Fruit fly (Drosophila melanogaster) whole organism, embryonic: ENCODE data around the gene CG15143.

Source experiments
- Abd-B ChIP-seq: fragments of 200-800 bp; sonication (Bioruptor generic); optimal IDR thresholded peaks from 2 replicates; lab custom pipeline; 2018; ENCODE audit warnings: missing biosample characterization, mild to moderate bottlenecking, missing genetic modification characterization, moderate library complexity
- Adf1 ChIP-seq: fragments of 200-800 bp; sonication (Bioruptor generic); IDR thresholded peaks from 2 replicates; pipeline ENCODE4 v1.3.6; 2022; ENCODE audit warnings: missing biosample characterization, missing genetic modification characterization
- Aef1 ChIP-seq: fragments of 200-800 bp; sonication (Bioruptor generic); IDR thresholded peaks from 3 replicates; pipeline ENCODE4 v1.3.6; 2022; ENCODE audit warnings: missing biosample characterization, missing genetic modification characterization
- CG10274 ChIP-seq: fragments of 200-800 bp; sonication (Bioruptor generic); optimal IDR thresholded peaks from 3 replicates; lab custom pipeline; 2017; ENCODE audit warnings: missing biosample characterization, mild to moderate bottlenecking, missing genetic modification characterization
- CG10543 ChIP-seq: fragments of 200-800 bp; sonication (Bioruptor generic); optimal IDR thresholded peaks from 3 replicates; lab custom pipeline; 2017; ENCODE audit warnings: missing biosample characterization, mild to moderate bottlenecking, missing genetic modification characterization, moderate library complexity
- CG11093 ChIP-seq: fragments of 200-800 bp; sonication (Bioruptor generic); IDR thresholded peaks from 3 replicates; pipeline ENCODE4 v1.3.6; 2022; ENCODE audit warnings: missing biosample characterization, missing genetic modification characterization
- CG11560 ChIP-seq: fragments of 200-800 bp; sonication (Bioruptor generic); IDR thresholded peaks from 3 replicates; pipeline ENCODE4 v1.3.6; 2022; ENCODE audit warnings: missing biosample characterization, missing genetic modification characterization
- CG11723 ChIP-seq: fragments of 200-800 bp; sonication (Bioruptor generic); optimal IDR thresholded peaks from 2 replicates; lab custom pipeline; 2017; ENCODE audit warnings: missing biosample characterization, mild to moderate bottlenecking, missing genetic modification characterization
- CG13287 ChIP-seq: fragments of 200-800 bp; sonication (Bioruptor generic); IDR thresholded peaks from 2 replicates; pipeline ENCODE4 v1.3.6; 2022; ENCODE audit warnings: missing biosample characterization, missing genetic modification characterization; ENCODE audit not compliant: partially characterized antibody
- CG15073 ChIP-seq: fragments of 200-800 bp; sonication (Bioruptor generic); optimal IDR thresholded peaks from 2 replicates; lab custom pipeline; 2016; ENCODE audit warnings: missing biosample characterization, missing genetic modification characterization
- CG1602 ChIP-seq: fragments of 200-800 bp; sonication (Bioruptor generic); optimal IDR thresholded peaks from 3 replicates; lab custom pipeline; 2016; ENCODE audit warnings: missing biosample characterization, missing genetic modification characterization
- CG16813 ChIP-seq: fragments of 200-800 bp; sonication (Bioruptor generic); IDR thresholded peaks from 3 replicates; pipeline ENCODE4 v1.3.6; 2022; ENCODE audit warnings: missing biosample characterization, missing genetic modification characterization; ENCODE audit not compliant: partially characterized antibody
- CG17829 ChIP-seq: fragments of 200-800 bp; optimal IDR thresholded peaks from 2 replicates; lab custom pipeline; 2019; ENCODE audit warnings: missing biosample characterization, mild to moderate bottlenecking, missing genetic modification characterization, moderate library complexity
- CG1832 ChIP-seq: fragments of 200-800 bp; sonication (Bioruptor generic); optimal IDR thresholded peaks from 2 replicates; lab custom pipeline; 2017; ENCODE audit warnings: missing biosample characterization, mild to moderate bottlenecking, missing genetic modification characterization, inconsistent platforms
- CG32772 ChIP-seq: fragments of 200-800 bp; sonication (Bioruptor generic); IDR thresholded peaks from 2 replicates; pipeline ENCODE4 v1.3.6; 2022; ENCODE audit warnings: missing biosample characterization, missing genetic modification characterization
- CG34224 ChIP-seq: fragments of 200-800 bp; sonication (Bioruptor generic); IDR thresholded peaks from 3 replicates; pipeline ENCODE4 v1.3.6; 2022; ENCODE audit warnings: missing biosample characterization, missing genetic modification characterization; ENCODE audit not compliant: partially characterized antibody
- CG6854 ChIP-seq: fragments of 200-800 bp; sonication (Bioruptor generic); optimal IDR thresholded peaks from 3 replicates; lab custom pipeline; 2017; ENCODE audit warnings: missing biosample characterization, mild to moderate bottlenecking, missing genetic modification characterization
- CG8944 ChIP-seq: fragments of 200-800 bp; sonication (Bioruptor generic); optimal IDR thresholded peaks from 3 replicates; lab custom pipeline; 2016; ENCODE audit warnings: missing biosample characterization, missing genetic modification characterization
- CG9727 ChIP-seq: fragments of 200-800 bp; sonication (Bioruptor generic); optimal IDR thresholded peaks from 3 replicates; lab custom pipeline; 2017; ENCODE audit warnings: missing biosample characterization, mild to moderate bottlenecking, missing genetic modification characterization
- Dbx ChIP-seq: fragments of 200-800 bp; sonication (Bioruptor generic); IDR thresholded peaks from 3 replicates; pipeline ENCODE4 v1.3.6; 2022; ENCODE audit warnings: missing biosample characterization, missing genetic modification characterization
- Dp ChIP-seq: fragments of 200-800 bp; sonication (Bioruptor generic); optimal IDR thresholded peaks from 2 replicates; lab custom pipeline; 2018; ENCODE audit warnings: missing biosample characterization, mild to moderate bottlenecking, missing genetic modification characterization, moderate library complexity
- Ets65A ChIP-seq: fragments of 200-800 bp; sonication (Bioruptor generic); peaks from one replicate; lab custom pipeline; 2016; ENCODE audit warnings: missing biosample characterization, missing genetic modification characterization
- Ets97D ChIP-seq: fragments of 200-800 bp; sonication (Bioruptor generic); optimal IDR thresholded peaks from 3 replicates; lab custom pipeline; 2016; ENCODE audit warnings: missing biosample characterization, missing genetic modification characterization
- Fer1 ChIP-seq: fragments of 200-800 bp; sonication (Bioruptor generic); optimal IDR thresholded peaks from 2 replicates; lab custom pipeline; 2017; ENCODE audit warnings: missing biosample characterization, mild to moderate bottlenecking, missing genetic modification characterization
- HHEX ChIP-seq: fragments of 200-800 bp; sonication (Bioruptor generic); optimal IDR thresholded peaks from 3 replicates; lab custom pipeline; 2017; ENCODE audit warnings: missing biosample characterization, mild to moderate bottlenecking, missing genetic modification characterization, missing genetic modification reagents
- Hsf ChIP-seq: fragments of 200-800 bp; sonication (Bioruptor generic); optimal IDR thresholded peaks from 3 replicates; lab custom pipeline; 2016; ENCODE audit warnings: missing biosample characterization, missing genetic modification characterization
- Max ChIP-seq: fragments of 200-800 bp; sonication (Bioruptor generic); optimal IDR thresholded peaks from 2 replicates; lab custom pipeline; 2016; ENCODE audit warnings: missing biosample characterization, mild to moderate bottlenecking, missing genetic modification characterization
- Med ChIP-seq: fragments of 200-800 bp; sonication (Bioruptor generic); peaks from one replicate; lab custom pipeline; 2016; ENCODE audit warnings: missing biosample characterization, missing genetic modification characterization, mild to moderate bottlenecking, inconsistent platforms, moderate library complexity
- Mes4 ChIP-seq: fragments of 200-800 bp; sonication (Bioruptor generic); optimal IDR thresholded peaks from 2 replicates; lab custom pipeline; 2016; ENCODE audit warnings: missing biosample characterization, missing genetic modification characterization
- NC2α ChIP-seq: fragments of 200-800 bp; sonication (Bioruptor generic); optimal IDR thresholded peaks from 2 replicates; lab custom pipeline; 2016; ENCODE audit warnings: missing biosample characterization, missing genetic modification characterization
- PHDP ChIP-seq: fragments of 200-800 bp; sonication (Bioruptor generic); optimal IDR thresholded peaks from 3 replicates; lab custom pipeline; 2018; ENCODE audit warnings: missing biosample characterization, mild to moderate bottlenecking, missing genetic modification characterization, moderate library complexity
- Ptx1 ChIP-seq: fragments of 200-800 bp; sonication (Bioruptor generic); IDR thresholded peaks from 2 replicates; pipeline ENCODE4 v1.3.6; 2022; ENCODE audit warnings: missing biosample characterization, missing genetic modification characterization
- Stat92E ChIP-seq, 3 experiments: fragments of >200 bp in 2 of 3; fragments of 200-800 bp in 1 of 3; sonication (Bioruptor generic) in 1 of 3; optimal IDR thresholded peaks; 2 replicates each; lab custom pipeline; 2017 to 2019; ENCODE audit warnings: missing biosample characterization in 3 of 3, missing genetic modification characterization in 3 of 3, mild to moderate bottlenecking in 1 of 3, moderate library complexity in 1 of 3
- abd-A ChIP-seq: fragments of 200-800 bp; sonication (Bioruptor generic); optimal IDR thresholded peaks from 3 replicates; lab custom pipeline; 2019; ENCODE audit warnings: missing biosample characterization, mild to moderate bottlenecking, missing genetic modification characterization, moderate library complexity
- ara ChIP-seq: fragments of 200-800 bp; sonication (Bioruptor generic); IDR thresholded peaks from 2 replicates; pipeline ENCODE4 v1.3.6; 2022; ENCODE audit warnings: missing biosample characterization, missing genetic modification characterization
- br ChIP-seq: fragments of >200 bp; optimal IDR thresholded peaks from 2 replicates; lab custom pipeline; 2017
- cg ChIP-seq: fragments of 200-800 bp; sonication (Bioruptor generic); optimal IDR thresholded peaks from 3 replicates; lab custom pipeline; 2019; ENCODE audit warnings: missing biosample characterization, mild to moderate bottlenecking, missing genetic modification characterization, moderate library complexity
- dan ChIP-seq: fragments of 200-800 bp; sonication (Bioruptor generic); IDR thresholded peaks from 2 replicates; pipeline ENCODE4 v1.3.6; 2022; ENCODE audit warnings: missing biosample characterization, missing genetic modification characterization
- ham ChIP-seq: fragments of 200-800 bp; sonication (Bioruptor generic); IDR thresholded peaks from 2 replicates; pipeline ENCODE4 v1.3.6; 2022; ENCODE audit warnings: missing biosample characterization, missing genetic modification characterization
- jumu ChIP-seq: fragments of 200-800 bp; sonication (Bioruptor generic); optimal IDR thresholded peaks from 3 replicates; lab custom pipeline; 2016; ENCODE audit warnings: missing biosample characterization, missing genetic modification characterization
- kah ChIP-seq: fragments of 200-800 bp; sonication (Bioruptor generic); optimal IDR thresholded peaks from 2 replicates; lab custom pipeline; 2018; ENCODE audit warnings: missing biosample characterization, mild to moderate bottlenecking, missing genetic modification characterization
- kni ChIP-seq: fragments of 200-800 bp; sonication (Bioruptor generic); optimal IDR thresholded peaks from 3 replicates; lab custom pipeline; 2017; ENCODE audit warnings: mild to moderate bottlenecking, missing biosample characterization, missing genetic modification reagents, missing genetic modification characterization
- lmd ChIP-seq: fragments of 200-800 bp; sonication (Bioruptor generic); IDR thresholded peaks from 2 replicates; pipeline ENCODE4 v1.3.6; 2022; ENCODE audit warnings: missing biosample characterization, missing genetic modification characterization
- nmo ChIP-seq: fragments of 200-800 bp; sonication (Bioruptor generic); optimal IDR thresholded peaks from 2 replicates; lab custom pipeline; 2018; ENCODE audit warnings: missing biosample characterization, mild to moderate bottlenecking, missing genetic modification characterization, moderate library complexity
- peb ChIP-seq: fragments of 200-800 bp; sonication (Bioruptor generic); IDR thresholded peaks from 2 replicates; pipeline ENCODE4 v1.3.6; 2022; ENCODE audit warnings: missing biosample characterization, missing genetic modification characterization
- prd ChIP-seq, 3 experiments: fragments of >200 bp in 2 of 3; fragments of 200-800 bp in 1 of 3; sonication (Bioruptor generic) in 1 of 3; optimal IDR thresholded peaks in 2 of 3; IDR thresholded peaks in 1 of 3; 2 replicates in 2 of 3; 3 replicates in 1 of 3; pipeline versions ENCODE4 v1.3.6 to Lab custom; 2017 to 2022; ENCODE audit warnings: missing biosample characterization in 1 of 3, missing genetic modification characterization in 1 of 3
- sc ChIP-seq, 3 experiments: fragments of >200 bp in 2 of 3; fragments of 200-800 bp in 1 of 3; sonication (Bioruptor generic) in 1 of 3; optimal IDR thresholded peaks; 2 replicates in 2 of 3; 3 replicates in 1 of 3; lab custom pipeline; 2017; ENCODE audit warnings: mild to moderate bottlenecking in 1 of 3, missing biosample characterization in 1 of 3, missing genetic modification characterization in 1 of 3, missing genetic modification reagents in 1 of 3
- schlank ChIP-seq: fragments of 200-800 bp; sonication (Bioruptor generic); optimal IDR thresholded peaks from 2 replicates; lab custom pipeline; 2018; ENCODE audit warnings: missing biosample characterization, mild to moderate bottlenecking, missing genetic modification characterization
- sim ChIP-seq: fragments of 200-800 bp; sonication (Bioruptor generic); IDR thresholded peaks from 2 replicates; pipeline ENCODE4 v1.3.6; 2022; ENCODE audit warnings: missing biosample characterization, missing genetic modification characterization
- trh ChIP-seq: fragments of 200-800 bp; sonication (Bioruptor generic); optimal IDR thresholded peaks from 2 replicates; lab custom pipeline; 2016; ENCODE audit warnings: missing biosample characterization, missing genetic modification characterization
- zfh1 ChIP-seq: fragments of 200-800 bp; sonication (Bioruptor generic); IDR thresholded peaks from 3 replicates; pipeline ENCODE4 v1.3.6; 2022; ENCODE audit warnings: missing biosample characterization, missing genetic modification characterization

Gene CG15143

dm6 chr2L:17561914-17562313, 37.6 kb upstream of the CG15143 start:
- TF ChIP-seq CG10543 (no peak), trh (GFP tag; lab: Kevin White, UChicago) (no peak), lmd (GFP tag; lab: Robert Waterston, UW) (no peak), kni (GFP tag; lab: Kevin White, UChicago) (no peak), ham (no peak), CG1602 (GFP tag; lab: Kevin White, UChicago) (no peak), Adf1 (GFP tag; lab: Robert Waterston, UW) (peak; percentile 30; the same call in 1 of the 2 replicates), CG11093 (no peak), CG32772 (GFP tag; lab: Robert Waterston, UW) (no peak), CG6854 (GFP tag; lab: Kevin White, UChicago) (no peak), CG8944 (no peak), Ptx1 (GFP tag; lab: Robert Waterston, UW) (no peak), Ets65A (no peak), zfh1 (GFP tag; lab: Robert Waterston, UW) (no peak), CG34224 (GFP tag; lab: Robert Waterston, UW) (no peak), CG13287 (no peak), Dbx (GFP tag; lab: Robert Waterston, UW) (0 out of 3 replicates have a peak, but pooled peaks have one; percentile 20), kah (no peak), Mes4 (GFP tag; lab: Kevin White, UChicago) (no peak), CG15073 (GFP tag; lab: Kevin White, UChicago) (no peak), Fer1 (no peak), schlank (tag; lab: Kevin White, UChicago) (no peak), nmo (no peak), CG11723 (GFP tag; lab: Kevin White, UChicago) (no peak), peb (GFP tag; lab: Robert Waterston, UW) (no peak), Stat92E (GFP tag; optimal IDR thresholded peaks at IDR 0.05; lab: Kevin White, UChicago) (no peak), cg (GFP tag; lab: Kevin White, UChicago) (peak; percentile 21), br (lab: Kevin White, UChicago) (no peak), CG9727 (GFP tag; lab: Kevin White, UChicago) (no peak), Abd-B (GFP tag; lab: Kevin White, UChicago) (no peak), Aef1 (GFP tag; lab: Robert Waterston, UW) (no peak), CG17829 (tag; lab: Kevin White, UChicago) (no peak), ara (GFP tag; lab: Robert Waterston, UW) (no peak), Med (GFP tag; lab: Kevin White, UChicago) (peak; percentile 68), jumu (GFP tag; lab: Kevin White, UChicago) (no peak), prd (optimal IDR thresholded peaks at IDR 0.05; lab: Kevin White, UChicago) (no peak), prd (GFP tag; IDR thresholded peaks at IDR 0.05; lab: Robert Waterston, UW) (no peak), dan (GFP tag; lab: Robert Waterston, UW) (no peak), PHDP (tag; lab: Kevin White, UChicago) (no peak), sc (optimal IDR thresholded peaks at IDR 0.05; lab: Kevin White, UChicago) (no peak), sc (GFP tag; optimal IDR thresholded peaks at IDR 0.05; lab: Kevin White, UChicago) (no peak), HHEX (no peak), abd-A (peak; percentile 72), Max (no peak), CG1832 (GFP tag; lab: Kevin White, UChicago) (no peak), CG16813 (GFP tag; lab: Robert Waterston, UW) (no peak), CG10274 (GFP tag; lab: Kevin White, UChicago) (no peak), Dp (GFP tag; lab: Kevin White, UChicago) (no peak), Hsf (GFP tag; lab: Kevin White, UChicago) (no peak), NC2α (GFP tag; lab: Kevin White, UChicago) (no peak), CG11560 (tag; lab: Robert Waterston, UW) (no peak), Ets97D (GFP tag; lab: Kevin White, UChicago) (no peak), sim (GFP tag; lab: Robert Waterston, UW) (no peak)
